Worm (Caenorhabditis elegans) whole organism, early embryonic: ENCODE measurements around the gene sqv-3.

Experiments used
- B0310.2 ChIP-seq: sonication (generic microtip); optimal IDR thresholded peaks from 2 replicates; lab custom pipeline; 2016; ENCODE audit warnings: mild to moderate bottlenecking, missing genetic modification characterization, missing compliant biosample characterization
- F13C5.2 ChIP-seq: sonication (generic microtip); optimal IDR thresholded peaks from 2 replicates; lab custom pipeline; 2017; ENCODE audit warnings: mild to moderate bottlenecking, missing genetic modification characterization, inconsistent platforms, missing compliant biosample characterization
- ama-1 ChIP-seq: fragments of 150-350 bp; optimal IDR thresholded peaks from 2 replicates; lab custom pipeline; 2014
- ceh-13 ChIP-seq: fragments of 200-800 bp; sonication (Bioruptor generic); optimal IDR thresholded peaks from 2 replicates; lab custom pipeline; 2018; ENCODE audit warnings: mild to moderate bottlenecking, missing genetic modification characterization, missing compliant biosample characterization
- ets-7 ChIP-seq: sonication (generic microtip); optimal IDR thresholded peaks from 2 replicates; lab custom pipeline; 2016; ENCODE audit warnings: missing genotype, missing genetic modification characterization, missing compliant biosample characterization
- flt-1 ChIP-seq: fragments of 200-800 bp; sonication (Bioruptor generic); IDR thresholded peaks from 2 replicates; pipeline ENCODE4 v1.3.6; 2022; ENCODE audit warnings: missing genetic modification characterization, missing compliant biosample characterization
- hmbx-1 ChIP-seq: sonication (generic microtip); optimal IDR thresholded peaks from 2 replicates; lab custom pipeline; 2016; ENCODE audit warnings: mild to moderate bottlenecking, missing genetic modification characterization, missing compliant biosample characterization
- hmg-4 ChIP-seq: fragments of 200-800 bp; sonication (Bioruptor generic); optimal IDR thresholded peaks from 2 replicates; lab custom pipeline; 2018; ENCODE audit warnings: mild to moderate bottlenecking, missing genetic modification characterization, missing compliant biosample characterization
- hnd-1 ChIP-seq: sonication (generic microtip); optimal IDR thresholded peaks from 2 replicates; lab custom pipeline; 2016; ENCODE audit warnings: missing genetic modification characterization, missing compliant biosample characterization
- scrt-1 ChIP-seq: fragments of 200-800 bp; sonication (Bioruptor generic); IDR thresholded peaks from 2 replicates; pipeline ENCODE4 v1.3.6; 2022; ENCODE audit warnings: missing genetic modification characterization, missing compliant biosample characterization
- sea-1 ChIP-seq: fragments of 200-800 bp; sonication (Bioruptor generic); conservative IDR thresholded peaks from 2 replicates; pipeline ENCODE4 v1.3.6; 2022; ENCODE audit warnings: missing genetic modification characterization, missing compliant biosample characterization
- tbx-11 ChIP-seq: fragments of 200-800 bp; sonication (Bioruptor generic); IDR thresholded peaks from 2 replicates; pipeline ENCODE4 v1.3.6; 2022; ENCODE audit warnings: missing genetic modification characterization, missing compliant biosample characterization

- TF ChIP-seq ama-1 (lab: Kevin White, UChicago) (no peak), hmbx-1 (tag; lab: Kevin White, UChicago) (no peak), hnd-1 (tag; lab: Kevin White, UChicago) (no peak), hmg-4 (GFP tag; lab: Kevin White, UChicago) (no peak), F13C5.2 (tag; lab: Kevin White, UChicago) (no peak), sea-1 (GFP tag; lab: Robert Waterston, UW) (no peak), B0310.2 (tag; lab: Kevin White, UChicago) (no peak), scrt-1 (GFP tag; lab: Robert Waterston, UW) (no peak), flt-1 (GFP tag; lab: Robert Waterston, UW) (no peak), ets-7 (tag; lab: Kevin White, UChicago) (no peak), ceh-13 (GFP tag; lab: Kevin White, UChicago) (no peak), tbx-11 (GFP tag; lab: Robert Waterston, UW) (no peak)
These were observed 35.6 kb downstream of the sqv-3 start for ce11 chrIII:9744525-9744924.
